Worm (Caenorhabditis elegans): ENCODE results near the gene srv-9.
A peak's percentile ranks its signal among the peaks of the same experiment; 100 is the strongest.

srv-9 gene

DNA sequence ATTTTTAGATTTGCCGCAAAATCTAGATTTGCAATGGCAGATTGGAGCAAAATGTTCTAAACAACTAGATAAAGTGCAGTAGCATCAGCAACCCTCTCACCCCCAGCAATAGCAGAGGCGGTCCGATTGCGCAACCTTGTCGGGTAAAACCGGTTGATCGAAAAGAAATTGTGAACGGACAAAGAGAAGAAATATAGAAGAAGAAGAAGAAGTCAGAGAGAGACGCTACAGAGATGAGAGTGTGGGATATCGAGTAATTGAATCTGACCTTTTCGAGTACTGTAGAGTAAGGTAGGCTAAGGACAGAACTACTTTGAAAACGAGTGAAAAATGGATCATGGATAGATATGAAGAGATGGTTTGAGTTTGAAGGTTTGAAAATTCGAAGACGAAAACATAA is 47.1 kb downstream of the srv-9 start:
- TF ChIP-seq skn-1 (tag; optimal IDR thresholded peaks at IDR 0.05) (no peak), nhr-28 (tag; optimal IDR thresholded peaks at IDR 0.05) (no peak), ceh-28 (tag; optimal IDR thresholded peaks at IDR 0.05) (peak; percentile 18), egl-5 (tag; optimal IDR thresholded peaks at IDR 0.05) (no peak), lin-15B (tag; optimal IDR thresholded peaks at IDR 0.05) (no peak), nhr-11 (tag; optimal IDR thresholded peaks at IDR 0.05) (no peak), hmg-11 (tag; optimal IDR thresholded peaks at IDR 0.05) (no peak), egl-27 (tag; optimal IDR thresholded peaks at IDR 0.05) (no peak), elt-2 (tag; optimal IDR thresholded peaks at IDR 0.05) (no peak), ceh-16 (tag; optimal IDR thresholded peaks at IDR 0.05) (no peak), ceh-9 (tag; optimal IDR thresholded peaks at IDR 0.05) (no peak), ZK546.5 (tag; optimal IDR thresholded peaks at IDR 0.05) (no peak), nhr-43 (tag; optimal IDR thresholded peaks at IDR 0.05; ENCODE audit: poor library complexity, severe bottlenecking) (peak; percentile 33), ztf-11 (tag; optimal IDR thresholded peaks at IDR 0.05) (no peak), lsy-12 (tag; optimal IDR thresholded peaks at IDR 0.05) (no peak), nhr-67 (tag; optimal IDR thresholded peaks at IDR 0.05) (no peak), lin-39 (tag; optimal IDR thresholded peaks at IDR 0.05) (no peak), aly-2 (tag; optimal IDR thresholded peaks at IDR 0.05) (no peak), mml-1 (tag; optimal IDR thresholded peaks at IDR 0.05) (no peak), mdl-1 (tag; optimal IDR thresholded peaks at IDR 0.05) (no peak), nfya-1 (tag; optimal IDR thresholded peaks at IDR 0.05; ENCODE audit: insufficient read depth) (peak; percentile 4), elt-1 (tag; optimal IDR thresholded peaks at IDR 0.05) (peak; percentile 27), pqm-1 (tag; optimal IDR thresholded peaks at IDR 0.05) (no peak), fkh-2 (tag; optimal IDR thresholded peaks at IDR 0.05) (no peak), jun-1 (tag; optimal IDR thresholded peaks at IDR 0.05) (no peak), R02D3.7 (tag; optimal IDR thresholded peaks at IDR 0.05) (peak; percentile 19), ceh-82 (tag; optimal IDR thresholded peaks at IDR 0.05) (no peak), snpc-4 (tag; optimal IDR thresholded peaks at IDR 0.05) (no peak), fkh-10 (GFP tag; optimal IDR thresholded peaks at IDR 0.05) (no peak), nhr-23 (tag; optimal IDR thresholded peaks at IDR 0.05) (peak; percentile 34), unc-62 (GFP tag; optimal IDR thresholded peaks at IDR 0.05) (no peak), ztf-4 (tag; optimal IDR thresholded peaks at IDR 0.05) (no peak), ama-1 (optimal IDR thresholded peaks at IDR 0.05) (no peak), nhr-25 (tag; optimal IDR thresholded peaks at IDR 0.05) (peak; percentile 82), zag-1 (tag; optimal IDR thresholded peaks at IDR 0.05) (no peak), pha-4 (tag; optimal IDR thresholded peaks at IDR 0.05) (no peak), fos-1 (tag; optimal IDR thresholded peaks at IDR 0.05) (no peak), eor-1 (tag; optimal IDR thresholded peaks at IDR 0.05) (no peak), sea-2 (GFP tag; optimal IDR thresholded peaks at IDR 0.05) (no peak), tbx-2 (tag; optimal IDR thresholded peaks at IDR 0.05) (no peak), unc-39 (tag; optimal IDR thresholded peaks at IDR 0.05) (no peak), nhr-237 (tag; optimal IDR thresholded peaks at IDR 0.05) (no peak), nhr-12 (tag; optimal IDR thresholded peaks at IDR 0.05) (no peak), nhr-77 (tag; optimal IDR thresholded peaks at IDR 0.05) (no peak), daf-12 (tag; optimal IDR thresholded peaks at IDR 0.05) (no peak), elt-3 (tag; optimal IDR thresholded peaks at IDR 0.05) (no peak), nhr-76 (tag; optimal IDR thresholded peaks at IDR 0.05) (no peak)

- TF ChIP-seq elt-2 (tag; optimal IDR thresholded peaks at IDR 0.05) (peak; percentile 31), fkh-10 (GFP tag; optimal IDR thresholded peaks at IDR 0.05) (no peak), tbx-2 (tag; optimal IDR thresholded peaks at IDR 0.05) (peak; percentile 6), mml-1 (tag; optimal IDR thresholded peaks at IDR 0.05) (no peak), snpc-4 (tag; optimal IDR thresholded peaks at IDR 0.05) (no peak), egl-5 (tag; optimal IDR thresholded peaks at IDR 0.05) (no peak), nhr-43 (tag; optimal IDR thresholded peaks at IDR 0.05; ENCODE audit: poor library complexity, severe bottlenecking) (peak; percentile 49), nhr-23 (tag; optimal IDR thresholded peaks at IDR 0.05) (peak; percentile 95), eor-1 (tag; optimal IDR thresholded peaks at IDR 0.05) (no peak), pqm-1 (tag; optimal IDR thresholded peaks at IDR 0.05) (no peak), nhr-25 (tag; optimal IDR thresholded peaks at IDR 0.05) (peak; percentile 93), hmg-11 (tag; optimal IDR thresholded peaks at IDR 0.05) (no peak), egl-27 (tag; optimal IDR thresholded peaks at IDR 0.05) (no peak), skn-1 (tag; optimal IDR thresholded peaks at IDR 0.05) (no peak), lsy-12 (tag; optimal IDR thresholded peaks at IDR 0.05) (peak; percentile 18), jun-1 (tag; optimal IDR thresholded peaks at IDR 0.05) (peak; percentile 16), ceh-28 (tag; optimal IDR thresholded peaks at IDR 0.05) (peak; percentile 56), fos-1 (tag; optimal IDR thresholded peaks at IDR 0.05) (no peak), nhr-76 (tag; optimal IDR thresholded peaks at IDR 0.05) (no peak), unc-62 (GFP tag; optimal IDR thresholded peaks at IDR 0.05) (no peak)
Observed at ce11 chrV:13374532-13374931, 48.4 kb downstream of the srv-9 start.
